Fruit fly (Drosophila melanogaster) whole organism, embryonic: ENCODE data around the gene CG9391.

ENCODE experiments used
- Abd-B ChIP-seq: fragments of 200-800 bp; sonication (Bioruptor generic); optimal IDR thresholded peaks from 2 replicates; lab custom pipeline; 2018; ENCODE audit warnings: missing biosample characterization, mild to moderate bottlenecking, missing genetic modification characterization, moderate library complexity
- Antp ChIP-seq: fragments of 200-800 bp; sonication (Bioruptor generic); optimal IDR thresholded peaks from 3 replicates; lab custom pipeline; 2016; ENCODE audit warnings: missing biosample characterization, missing genetic modification characterization
- Atf6 ChIP-seq: fragments of 200-800 bp; sonication (Bioruptor generic); IDR thresholded peaks from 2 replicates; pipeline ENCODE4 v1.3.6; 2022; ENCODE audit warnings: missing biosample characterization, missing genetic modification characterization
- Bdp1 ChIP-seq: fragments of 200-800 bp; sonication (Bioruptor generic); optimal IDR thresholded peaks from 3 replicates; lab custom pipeline; 2016; ENCODE audit warnings: missing biosample characterization, missing genetic modification characterization
- Blimp-1 ChIP-seq: fragments of 200-800 bp; sonication (Bioruptor generic); optimal IDR thresholded peaks from 3 replicates; lab custom pipeline; 2018; ENCODE audit warnings: missing biosample characterization, missing genetic modification characterization, mild to moderate bottlenecking, moderate library complexity, missing genetic modification reagents
- CG10321 ChIP-seq: fragments of 200-800 bp; sonication (Bioruptor generic); IDR thresholded peaks from 2 replicates; pipeline ENCODE4 v1.3.6; 2022; ENCODE audit warnings: missing biosample characterization, missing genetic modification characterization
- CG10366 ChIP-seq: fragments of 200-800 bp; sonication (Bioruptor generic); IDR thresholded peaks from 2 replicates; pipeline ENCODE4 v1.3.6; 2022; ENCODE audit warnings: missing biosample characterization, missing genetic modification characterization
- CG12155 ChIP-seq: fragments of 200-800 bp; sonication (Bioruptor generic); optimal IDR thresholded peaks from 3 replicates; lab custom pipeline; 2016; ENCODE audit warnings: missing biosample characterization, missing genetic modification characterization
- CG12219 ChIP-seq: fragments of 200-800 bp; sonication (Bioruptor generic); optimal IDR thresholded peaks from 3 replicates; lab custom pipeline; 2018; ENCODE audit warnings: missing biosample characterization, mild to moderate bottlenecking, missing genetic modification characterization
- CG1233 ChIP-seq: fragments of 200-800 bp; sonication (Bioruptor generic); optimal IDR thresholded peaks from 4 replicates; lab custom pipeline; 2018; ENCODE audit warnings: missing biosample characterization, mild to moderate bottlenecking, missing genetic modification characterization
- CG14710 ChIP-seq: fragments of 200-800 bp; sonication (Bioruptor generic); optimal IDR thresholded peaks from 3 replicates; lab custom pipeline; 2019; ENCODE audit warnings: missing biosample characterization, mild to moderate bottlenecking, missing genetic modification characterization, moderate library complexity
- CG14860 ChIP-seq: fragments of 200-800 bp; sonication (Bioruptor generic); IDR thresholded peaks from 3 replicates; pipeline ENCODE4 v1.3.6; 2022; ENCODE audit warnings: missing biosample characterization, missing genetic modification characterization; ENCODE audit not compliant: partially characterized antibody
- CG15601 ChIP-seq: fragments of 200-800 bp; sonication (Bioruptor generic); optimal IDR thresholded peaks from 3 replicates; lab custom pipeline; 2019; ENCODE audit warnings: missing biosample characterization, mild to moderate bottlenecking, missing genetic modification characterization, moderate library complexity
- CG17186 ChIP-seq: fragments of 200-800 bp; sonication (Bioruptor generic); optimal IDR thresholded peaks from 3 replicates; lab custom pipeline; 2017; ENCODE audit warnings: missing biosample characterization, missing genetic modification reagents, missing genetic modification characterization
- CG17912 ChIP-seq: fragments of 200-800 bp; sonication (Bioruptor generic); optimal IDR thresholded peaks from 2 replicates; lab custom pipeline; 2018; ENCODE audit warnings: missing biosample characterization, mild to moderate bottlenecking, missing genetic modification characterization
- CG18262 ChIP-seq: fragments of 200-800 bp; optimal IDR thresholded peaks from 3 replicates; lab custom pipeline; 2019; ENCODE audit warnings: missing biosample characterization, mild to moderate bottlenecking, missing genetic modification characterization, moderate library complexity
- CG2712 ChIP-seq: fragments of 200-800 bp; optimal IDR thresholded peaks from 3 replicates; lab custom pipeline; 2019; ENCODE audit warnings: missing biosample characterization, mild to moderate bottlenecking, missing genetic modification characterization, moderate library complexity
- CG34224 ChIP-seq: fragments of 200-800 bp; sonication (Bioruptor generic); IDR thresholded peaks from 3 replicates; pipeline ENCODE4 v1.3.6; 2022; ENCODE audit warnings: missing biosample characterization, missing genetic modification characterization; ENCODE audit not compliant: partially characterized antibody
- CG34376 ChIP-seq: fragments of 200-800 bp; sonication (Bioruptor generic); optimal IDR thresholded peaks from 2 replicates; lab custom pipeline; 2018; ENCODE audit warnings: missing biosample characterization, mild to moderate bottlenecking, missing genetic modification characterization
- CG7963 ChIP-seq: fragments of 200-800 bp; sonication (Bioruptor generic); IDR thresholded peaks from 3 replicates; pipeline ENCODE4 v1.3.6; 2022; ENCODE audit warnings: missing biosample characterization, missing genetic modification characterization; ENCODE audit not compliant: partially characterized antibody
- D19B ChIP-seq: fragments of 200-800 bp; sonication (Bioruptor generic); optimal IDR thresholded peaks from 2 replicates; lab custom pipeline; 2017; ENCODE audit warnings: missing biosample characterization, mild to moderate bottlenecking, missing genetic modification characterization
- Dad ChIP-seq: fragments of 200-800 bp; sonication (Bioruptor generic); optimal IDR thresholded peaks from 3 replicates; lab custom pipeline; 2016; ENCODE audit warnings: missing biosample characterization, missing genetic modification characterization
- Doc3 ChIP-seq: fragments of 200-800 bp; sonication (Bioruptor generic); IDR thresholded peaks from 3 replicates; pipeline ENCODE4 v1.3.6; 2022; ENCODE audit warnings: missing biosample characterization, missing genetic modification characterization; ENCODE audit not compliant: partially characterized antibody
- H15 ChIP-seq: fragments of 200-800 bp; sonication (Bioruptor generic); IDR thresholded peaks from 3 replicates; pipeline ENCODE4 v1.3.6; 2022; ENCODE audit warnings: missing biosample characterization, missing genetic modification characterization
- Med ChIP-seq: fragments of 200-800 bp; sonication (Bioruptor generic); peaks from one replicate; lab custom pipeline; 2016; ENCODE audit warnings: missing biosample characterization, missing genetic modification characterization, mild to moderate bottlenecking, inconsistent platforms, moderate library complexity
- NFAT ChIP-seq: fragments of 200-800 bp; sonication (Bioruptor generic); IDR thresholded peaks from 2 replicates; pipeline ENCODE4 v1.3.6; 2022; ENCODE audit warnings: missing biosample characterization, missing genetic modification characterization
- Sry-β ChIP-seq: fragments of 200-800 bp; sonication (Bioruptor generic); optimal IDR thresholded peaks from 2 replicates; lab custom pipeline; 2018; ENCODE audit warnings: missing biosample characterization, mild to moderate bottlenecking, missing genetic modification characterization, moderate library complexity
- Sry-δ ChIP-seq: fragments of 200-800 bp; sonication (Bioruptor generic); optimal IDR thresholded peaks from 2 replicates; lab custom pipeline; 2016; ENCODE audit warnings: missing biosample characterization, missing genetic modification characterization
- Tbp ChIP-seq: fragments of >200 bp; optimal IDR thresholded peaks from 2 replicates; lab custom pipeline; 2018; ENCODE audit warnings: missing biosample characterization, missing genetic modification characterization
- YL-1 ChIP-seq: fragments of 200-800 bp; sonication (Bioruptor generic); optimal IDR thresholded peaks from 3 replicates; lab custom pipeline; 2017; ENCODE audit warnings: missing biosample characterization, mild to moderate bottlenecking, missing genetic modification characterization
- bsh ChIP-seq, 2 experiments: fragments of 200-800 bp; sonication (Bioruptor generic); optimal IDR thresholded peaks; 2 replicates each; lab custom pipeline; 2017 to 2018; ENCODE audit warnings: mild to moderate bottlenecking in 2 of 2, missing biosample characterization in 2 of 2, missing genetic modification characterization in 2 of 2, moderate library complexity in 1 of 2
- dysf ChIP-seq: fragments of 200-800 bp; sonication (Bioruptor generic); IDR thresholded peaks from 3 replicates; pipeline ENCODE4 v1.3.6; 2022; ENCODE audit warnings: missing biosample characterization, missing genetic modification characterization
- eyg ChIP-seq: fragments of 200-800 bp; sonication (Bioruptor generic); optimal IDR thresholded peaks from 3 replicates; lab custom pipeline; 2016; ENCODE audit warnings: missing biosample characterization, missing genetic modification characterization
- fd102C ChIP-seq: fragments of 200-800 bp; sonication (Bioruptor generic); optimal IDR thresholded peaks from 2 replicates; lab custom pipeline; 2018; ENCODE audit warnings: missing biosample characterization, mild to moderate bottlenecking, missing genetic modification characterization, moderate library complexity
- gsb ChIP-seq: fragments of 200-800 bp; sonication (Bioruptor generic); IDR thresholded peaks from 2 replicates; pipeline ENCODE4 v1.3.6; 2022; ENCODE audit warnings: missing biosample characterization, missing genetic modification characterization
- lov ChIP-seq, 2 experiments: fragments of 200-800 bp in 1 of 2; fragments of >200 bp in 1 of 2; sonication (Bioruptor generic) in 1 of 2; IDR thresholded peaks in 1 of 2; optimal IDR thresholded peaks in 1 of 2; 2 replicates in 1 of 2; 3 replicates in 1 of 2; pipeline versions ENCODE4 v1.3.6 to Lab custom; 2017 to 2022; ENCODE audit warnings: missing biosample characterization in 1 of 2, missing genetic modification characterization in 1 of 2
- nau ChIP-seq: fragments of 200-800 bp; sonication (Bioruptor generic); optimal IDR thresholded peaks from 3 replicates; lab custom pipeline; 2017; ENCODE audit warnings: missing biosample characterization, mild to moderate bottlenecking, missing genetic modification characterization, missing genetic modification reagents
- odd ChIP-seq: fragments of 200-800 bp; sonication (Bioruptor generic); optimal IDR thresholded peaks from 2 replicates; lab custom pipeline; 2017; ENCODE audit warnings: missing biosample characterization, mild to moderate bottlenecking, missing genetic modification characterization
- otp ChIP-seq: fragments of 200-800 bp; sonication (Bioruptor generic); IDR thresholded peaks from 3 replicates; pipeline ENCODE4, ENCODE4 v1.3.6; 2022; ENCODE audit warnings: missing biosample characterization, missing genetic modification characterization
- pho ChIP-seq: fragments of 200-800 bp; sonication (Bioruptor generic); optimal IDR thresholded peaks from 2 replicates; lab custom pipeline; 2016; ENCODE audit warnings: missing biosample characterization, missing genetic modification characterization
- pnt ChIP-seq: fragments of 200-800 bp; sonication (Bioruptor generic); optimal IDR thresholded peaks from 3 replicates; lab custom pipeline; 2016; ENCODE audit warnings: missing biosample characterization, missing genetic modification characterization
- pros ChIP-seq: fragments of 200-800 bp; sonication (Bioruptor generic); optimal IDR thresholded peaks from 3 replicates; lab custom pipeline; 2019; ENCODE audit warnings: missing biosample characterization, mild to moderate bottlenecking, missing genetic modification characterization, moderate library complexity
- rib ChIP-seq: fragments of 200-800 bp; sonication (Bioruptor generic); IDR thresholded peaks from 2 replicates; pipeline ENCODE4 v1.3.6; 2022; ENCODE audit warnings: missing biosample characterization, missing genetic modification characterization
- sens-2 ChIP-seq: fragments of 200-800 bp; sonication (Bioruptor generic); IDR thresholded peaks from 2 replicates; pipeline ENCODE4 v1.3.6; 2022; ENCODE audit warnings: missing biosample characterization, missing genetic modification characterization
- seq ChIP-seq: fragments of 200-800 bp; sonication (Bioruptor generic); IDR thresholded peaks from 2 replicates; pipeline ENCODE4 v1.3.6; 2022; ENCODE audit warnings: missing biosample characterization, missing genetic modification characterization
- tna ChIP-seq: fragments of 200-800 bp; sonication (Bioruptor generic); IDR thresholded peaks from 2 replicates; pipeline ENCODE4 v1.3.6; 2022; ENCODE audit warnings: missing biosample characterization, missing genetic modification characterization; ENCODE audit not compliant: partially characterized antibody
- wek ChIP-seq: fragments of 200-800 bp; sonication (Bioruptor generic); optimal IDR thresholded peaks from 3 replicates; lab custom pipeline; 2018; ENCODE audit warnings: missing biosample characterization, mild to moderate bottlenecking, missing genetic modification characterization, moderate library complexity
- wor ChIP-seq: fragments of 200-800 bp; sonication (Bioruptor generic); IDR thresholded peaks from 2 replicates; pipeline ENCODE4 v1.3.6; 2022; ENCODE audit warnings: missing biosample characterization, missing genetic modification characterization

Gene CG9391

DNA sequence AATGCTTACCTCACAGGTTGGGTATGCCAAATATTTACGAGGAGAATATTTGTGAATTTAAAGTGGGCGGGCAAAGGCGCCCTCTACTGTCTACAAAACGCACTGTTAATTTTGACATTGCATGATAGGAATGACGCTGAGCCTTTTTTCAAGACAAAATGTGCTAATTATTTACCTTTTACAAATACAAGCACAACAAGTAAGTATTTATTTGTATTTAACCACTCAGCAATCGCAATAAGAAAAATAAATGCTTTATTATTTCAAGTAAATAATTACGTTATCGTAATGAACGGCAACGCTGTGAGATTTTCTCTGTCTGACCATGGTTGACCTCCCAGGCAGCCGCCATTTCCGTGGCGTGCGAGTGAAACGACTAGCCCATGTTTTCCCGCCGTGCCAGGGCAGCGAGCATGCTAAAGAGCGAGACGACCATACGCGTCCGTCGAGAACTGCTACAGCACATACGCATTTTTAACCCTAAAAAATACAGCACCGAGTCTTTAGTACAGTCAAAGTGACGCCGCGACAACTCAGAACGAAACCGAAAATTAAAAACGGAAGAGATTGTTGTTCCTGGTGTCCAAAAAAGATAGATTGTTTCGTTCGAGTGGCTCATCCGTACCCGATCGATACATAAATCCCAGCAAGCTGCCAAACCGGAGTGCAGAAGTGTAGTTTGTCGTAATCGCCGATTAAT lies 17.7 kb upstream of the CG9391 start, which contains the start of the genes CG12974 and pzg (continued):
- TF ChIP-seq Sry-δ (GFP tag; lab: Kevin White, UChicago): peak; percentile 72
- TF ChIP-seq lov (optimal IDR thresholded peaks at IDR 0.05; lab: Kevin White, UChicago): no peak
- TF ChIP-seq lov (GFP tag; IDR thresholded peaks at IDR 0.05; lab: Robert Waterston, UW): peak; percentile 81; the same call in 2 of the 3 replicates
- TF ChIP-seq CG34224 (GFP tag; lab: Robert Waterston, UW): peak; percentile 69; the same call in 1 of the 3 replicates
- peak; percentile 92 for TF ChIP-seq wor
- peak; percentile 55 for TF ChIP-seq Antp (GFP tag; lab: Kevin White, UChicago)
- peak; percentile 99 for TF ChIP-seq CG10321 (GFP tag; lab: Robert Waterston, UW)
- TF ChIP-seq CG7963 (GFP tag; lab: Robert Waterston, UW): peak; percentile 85
- TF ChIP-seq nau (GFP tag; lab: Kevin White, UChicago): no peak
- no peak for TF ChIP-seq fd102C (GFP tag; lab: Kevin White, UChicago)
- TF ChIP-seq Abd-B (GFP tag; lab: Kevin White, UChicago): peak; percentile 88
- TF ChIP-seq pnt: peak; percentile 65
- TF ChIP-seq gsb: peak; percentile 70
- peak in 1 of 2 experiments; percentile 69 for TF ChIP-seq bsh (GFP tag; optimal IDR thresholded peaks at IDR 0.05; lab: Kevin White, UChicago)
- TF ChIP-seq CG15601 (tag; lab: Kevin White, UChicago): peak; percentile 87
- peak; percentile 87 for TF ChIP-seq H15 (GFP tag; lab: Robert Waterston, UW)
- TF ChIP-seq rib (GFP tag; lab: Robert Waterston, UW): no peak; the same call in 1 of the 2 replicates
- peak; percentile 93 for TF ChIP-seq dysf (GFP tag; lab: Robert Waterston, UW)
- TF ChIP-seq Tbp (GFP tag; lab: Kevin White, UChicago): no peak
- TF ChIP-seq Doc3 (GFP tag; lab: Robert Waterston, UW): no peak
- TF ChIP-seq CG34376 (GFP tag; lab: Kevin White, UChicago): no peak
- TF ChIP-seq Blimp-1: peak; percentile 85
- TF ChIP-seq Dad: peak; percentile 78
- peak; percentile 19 for TF ChIP-seq CG12219 (GFP tag; lab: Kevin White, UChicago)
- peak; percentile 93 for TF ChIP-seq CG14710 (tag; lab: Kevin White, UChicago)
- TF ChIP-seq pho (GFP tag; lab: Kevin White, UChicago): peak; percentile 89
- peak; percentile 61 for TF ChIP-seq CG17186 (GFP tag; lab: Kevin White, UChicago)
- TF ChIP-seq CG12155: peak; percentile 68
- peak; percentile 62; the same call in 1 of the 3 replicates for TF ChIP-seq otp
- TF ChIP-seq wek: peak; percentile 19
- peak; percentile 84 for TF ChIP-seq CG10366
- peak; percentile 96 for TF ChIP-seq Med (GFP tag; lab: Kevin White, UChicago)
- TF ChIP-seq tna: no peak; the same call in 1 of the 2 replicates
- TF ChIP-seq NFAT (GFP tag; lab: Robert Waterston, UW): peak; percentile 58
- TF ChIP-seq seq (GFP tag; lab: Robert Waterston, UW): peak; percentile 75
- peak; percentile 96 for TF ChIP-seq YL-1 (GFP tag; lab: Kevin White, UChicago)
- TF ChIP-seq pros (GFP tag; lab: Kevin White, UChicago): no peak
- peak; percentile 73 for TF ChIP-seq CG14860 (GFP tag; lab: Robert Waterston, UW)
- peak; percentile 30; the same call in 1 of the 2 replicates for TF ChIP-seq sens-2 (GFP tag; lab: Robert Waterston, UW)
- peak; percentile 75 for TF ChIP-seq CG17912
- peak; percentile 85 for TF ChIP-seq CG2712 (tag; lab: Kevin White, UChicago)
- peak; percentile 76 for TF ChIP-seq CG18262 (tag; lab: Kevin White, UChicago)
- peak; percentile 72 for TF ChIP-seq Bdp1 (GFP tag; lab: Kevin White, UChicago)
- no peak for TF ChIP-seq odd (GFP tag; lab: Kevin White, UChicago)
- peak; percentile 57 for TF ChIP-seq eyg (GFP tag; lab: Kevin White, UChicago)
- TF ChIP-seq D19B: peak; percentile 42
- TF ChIP-seq Sry-β: peak; percentile 14
- peak; percentile 74 for TF ChIP-seq CG1233 (GFP tag; lab: Kevin White, UChicago)
- TF ChIP-seq Atf6 (GFP tag; lab: Robert Waterston, UW): peak; percentile 82
